Worm (Caenorhabditis elegans) whole organism, L1 larva: ENCODE measurements around the gene clec-127.

Experiments used
- snpc-4 ChIP-seq: fragments of 150-350 bp; optimal IDR thresholded peaks from 2 replicates; lab custom pipeline; 2014; ENCODE audit warnings: missing biosample characterization, missing genetic modification characterization
- swsn-7 ChIP-seq: sonication (generic microtip); optimal IDR thresholded peaks from 2 replicates; lab custom pipeline; 2016; ENCODE audit warnings: missing genetic modification characterization, missing compliant biosample characterization
- unc-62 ChIP-seq: fragments of 150-350 bp; optimal IDR thresholded peaks from 2 replicates; lab custom pipeline; 2014; ENCODE audit warnings: missing biosample characterization, missing genetic modification reagents, missing genetic modification characterization

ce11 chrII:3576742-3577141, 7.7 kb upstream of the clec-127 start, which contains the start of gene clec-132:
- TF ChIP-seq snpc-4 (tag; lab: Kevin White, UChicago): no peak
- no peak for TF ChIP-seq swsn-7 (tag; lab: Kevin White, UChicago)
- no peak for TF ChIP-seq unc-62
